Fruit fly (Drosophila melanogaster) whole organism: ENCODE results near the gene GC1.

Experiments used
- Dll ChIP-seq: fragments of >200 bp; optimal IDR thresholded peaks from 2 replicates; lab custom pipeline; 2017
- EcR ChIP-seq, 2 experiments: fragments of >200 bp; optimal IDR thresholded peaks; 2 replicates each; lab custom pipeline; 2017; ENCODE audit warnings: missing biosample characterization in 2 of 2, missing genetic modification characterization in 2 of 2, missing genetic modification reagents in 2 of 2
- psq ChIP-seq: fragments of >200 bp; optimal IDR thresholded peaks from 2 replicates; lab custom pipeline; 2017
- usp ChIP-seq: fragments of >200 bp; optimal IDR thresholded peaks from 2 replicates; lab custom pipeline; 2017; ENCODE audit warnings: missing biosample characterization, missing genetic modification characterization, mixed read lengths

DNA sequence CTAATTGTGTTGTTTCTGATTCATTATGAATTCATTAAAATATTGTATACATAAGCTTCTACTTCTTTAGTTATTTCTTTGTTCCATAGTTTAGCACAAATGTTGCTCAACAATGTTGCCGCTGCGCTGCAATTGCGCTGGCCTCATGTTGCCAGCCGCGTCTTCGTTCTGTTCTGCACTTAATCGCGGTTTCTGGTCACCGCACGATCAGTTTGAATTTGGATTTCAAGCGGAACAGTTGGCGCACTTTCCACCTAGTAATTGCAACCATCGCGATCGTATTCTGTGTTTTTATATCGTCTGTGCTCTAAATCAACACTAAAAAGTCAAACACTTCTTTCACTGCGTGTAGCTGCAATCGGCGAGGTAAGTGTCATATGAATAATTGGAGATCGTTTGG, 31.6 kb downstream of the GC1 start, which contains the start of gene Ect3:
- no peak for TF ChIP-seq Dll (lab: Kevin White, UChicago)
- TF ChIP-seq usp (GFP tag; lab: Kevin White, UChicago), result no peak
- no peak for TF ChIP-seq psq (lab: Kevin White, UChicago)
- TF ChIP-seq EcR (GFP tag; optimal IDR thresholded peaks at IDR 0.05; lab: Kevin White, UChicago), result no peak
